Worm (Caenorhabditis elegans): ENCODE results near the gene srj-13.

srj-13 gene

ce11 chrV:7413107-7413774 lies 10.8 kb downstream of the srj-13 start, which contains the start of gene F18E3.11:
Gene F18E3.11, plus strand, starts transcription at chrV:7413482.
- TF ChIP-seq snpc-3.4 (tag; optimal IDR thresholded peaks at IDR 0.05) = no peak
- TF ChIP-seq ztf-26 (tag; optimal IDR thresholded peaks at IDR 0.05) = peak; percentile 57
- TF ChIP-seq ama-1 (optimal IDR thresholded peaks at IDR 0.05) = peak; percentile 97
- TF ChIP-seq ama-1 (GFP tag; optimal IDR thresholded peaks at IDR 0.05) = no peak
- TF ChIP-seq mel-28 (tag; optimal IDR thresholded peaks at IDR 0.05; ENCODE audit: borderline replicate concordance) = no peak
- no peak for TF ChIP-seq lin-26 (GFP tag; IDR thresholded peaks at IDR 0.05)
- TF ChIP-seq akir-1 (GFP tag; optimal IDR thresholded peaks at IDR 0.05) = no peak
- TF ChIP-seq lin-40 (tag; optimal IDR thresholded peaks at IDR 0.05) = peak; percentile 48
- TF ChIP-seq lin-35 (GFP tag; optimal IDR thresholded peaks at IDR 0.05) = no peak
- no peak for TF ChIP-seq ceh-27 (GFP tag; optimal IDR thresholded peaks at IDR 0.05)
- TF ChIP-seq C06A6.2 (GFP tag; conservative IDR thresholded peaks at IDR 0.05) = 0 out of 2 replicates have a peak, but pooled peaks have one; percentile 15
- no peak for TF ChIP-seq efl-1 (GFP tag; optimal IDR thresholded peaks at IDR 0.05)

ce11 chrV:7414909-7415308 lies 12.5 kb downstream of the srj-13 start, which contains the start of gene F18E3.12:
Gene F18E3.12, plus strand, starts transcription at chrV:7414985.
- peak; percentile 94 for TF ChIP-seq ama-1 (optimal IDR thresholded peaks at IDR 0.05)
- no peak for TF ChIP-seq ama-1 (GFP tag; optimal IDR thresholded peaks at IDR 0.05)
- no peak for TF ChIP-seq gei-17 (GFP tag; optimal IDR thresholded peaks at IDR 0.05)

DNA sequence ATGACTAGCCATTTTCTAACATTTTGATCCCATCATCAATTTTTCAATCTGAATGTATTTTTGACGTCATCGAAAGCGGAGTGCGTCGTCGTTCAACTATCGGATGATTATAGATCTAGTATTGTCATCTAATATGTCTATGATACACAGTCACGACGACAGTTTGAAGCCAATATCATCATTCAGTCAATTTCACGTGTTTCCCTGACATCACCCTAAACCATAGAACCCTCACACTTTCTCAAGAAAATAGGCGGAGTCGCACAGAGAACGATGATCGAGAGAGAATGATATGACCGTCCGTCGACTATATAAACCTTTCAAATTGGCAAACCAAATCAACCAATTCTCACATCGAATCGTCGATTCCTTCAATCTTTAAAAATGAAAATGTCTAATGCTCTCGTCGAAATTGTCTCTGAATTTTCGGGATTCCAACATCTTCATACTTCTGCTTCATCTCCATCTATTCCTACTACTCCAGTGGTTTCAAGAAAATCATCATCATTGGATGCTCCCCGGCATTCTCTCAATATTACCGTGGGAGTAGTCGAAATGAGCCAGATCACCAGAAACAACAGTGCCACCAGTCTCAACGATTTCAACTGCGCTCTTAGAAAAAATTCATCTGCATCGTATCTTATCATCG lies 13.4 kb downstream of the srj-13 start, which contains the start of gene F18E3.13:
F18E3.13 (plus strand) TSS at position 385 of the 649 bp plus-strand sequence.
- TF ChIP-seq mes-4 (tag; optimal IDR thresholded peaks at IDR 0.05) = no peak
- TF ChIP-seq ztf-25 (GFP tag; IDR thresholded peaks at IDR 0.05) = no peak
- no peak for TF ChIP-seq B0261.1 (tag; optimal IDR thresholded peaks at IDR 0.05)
- TF ChIP-seq egrh-3 (GFP tag; IDR thresholded peaks at IDR 0.05) = no peak
- no peak for TF ChIP-seq attf-5 (GFP tag; optimal IDR thresholded peaks at IDR 0.05)
- TF ChIP-seq aptf-3 (GFP tag; IDR thresholded peaks at IDR 0.05) = no peak
- no peak for TF ChIP-seq pbrm-1 (GFP tag; IDR thresholded peaks at IDR 0.05)
- no peak for TF ChIP-seq rpc-1 (optimal IDR thresholded peaks at IDR 0.05)
- TF ChIP-seq rpc-1 (tag; optimal IDR thresholded peaks at IDR 0.05) = no peak
- no peak for TF ChIP-seq nfya-2 (GFP tag; IDR thresholded peaks at IDR 0.05)
- no peak for TF ChIP-seq F55B11.4 (tag; optimal IDR thresholded peaks at IDR 0.05; ENCODE audit: borderline replicate concordance, insufficient read depth)
- no peak for TF ChIP-seq nfya-1 (tag; optimal IDR thresholded peaks at IDR 0.05; ENCODE audit: borderline replicate concordance, insufficient read depth)
- no peak for TF ChIP-seq egl-44 (GFP tag; IDR thresholded peaks at IDR 0.05)
- TF ChIP-seq dpff-1 (tag; optimal IDR thresholded peaks at IDR 0.05) = no peak
- no peak for TF ChIP-seq sea-2 (GFP tag; IDR thresholded peaks at IDR 0.05)
- peak; percentile 74 for TF ChIP-seq nfyb-1 (GFP tag; IDR thresholded peaks at IDR 0.05)
- no peak for TF ChIP-seq mxl-1 (tag; optimal IDR thresholded peaks at IDR 0.05)
- TF ChIP-seq F23B12.7 (tag; optimal IDR thresholded peaks at IDR 0.05; ENCODE audit: insufficient read depth) = no peak
- no peak for TF ChIP-seq K12H6.12 (tag; optimal IDR thresholded peaks at IDR 0.05)
- no peak for TF ChIP-seq F37B4.10 (GFP tag; IDR thresholded peaks at IDR 0.05)
- TF ChIP-seq ama-1 (optimal IDR thresholded peaks at IDR 0.05) = peak; percentile 96
- no peak for TF ChIP-seq ama-1 (GFP tag; optimal IDR thresholded peaks at IDR 0.05)
- no peak for TF ChIP-seq gei-17 (GFP tag; optimal IDR thresholded peaks at IDR 0.05)
- no peak for TF ChIP-seq lir-1 (GFP tag; conservative IDR thresholded peaks at IDR 0.05)
- no peak for TF ChIP-seq rec-8 (tag; optimal IDR thresholded peaks at IDR 0.05)
- TF ChIP-seq chd-7 (tag; optimal IDR thresholded peaks at IDR 0.05) = peak; percentile 7
- no peak for TF ChIP-seq lsl-1 (GFP tag; optimal IDR thresholded peaks at IDR 0.05)
- TF ChIP-seq lin-26 (GFP tag; IDR thresholded peaks at IDR 0.05) = 0 out of 2 replicates have a peak, but pooled peaks have one; percentile 27
- no peak for TF ChIP-seq attf-3 (GFP tag; conservative IDR thresholded peaks at IDR 0.05)
- TF ChIP-seq unc-130 (GFP tag; optimal IDR thresholded peaks at IDR 0.05) = no peak
- TF ChIP-seq ztf-22 (GFP tag; optimal IDR thresholded peaks at IDR 0.05) = no peak
- no peak for TF ChIP-seq zim-3 (tag; optimal IDR thresholded peaks at IDR 0.05)
- 0 out of 2 replicates have a peak, but pooled peaks have one; percentile 33 for TF ChIP-seq Y53G8AR.9 (GFP tag; conservative IDR thresholded peaks at IDR 0.05)
- TF ChIP-seq tlf-1 (GFP tag; optimal IDR thresholded peaks at IDR 0.05) = no peak
